Worm (Caenorhabditis elegans): ENCODE results near the gene C50F7.9.

C50F7.9 gene

DNA sequence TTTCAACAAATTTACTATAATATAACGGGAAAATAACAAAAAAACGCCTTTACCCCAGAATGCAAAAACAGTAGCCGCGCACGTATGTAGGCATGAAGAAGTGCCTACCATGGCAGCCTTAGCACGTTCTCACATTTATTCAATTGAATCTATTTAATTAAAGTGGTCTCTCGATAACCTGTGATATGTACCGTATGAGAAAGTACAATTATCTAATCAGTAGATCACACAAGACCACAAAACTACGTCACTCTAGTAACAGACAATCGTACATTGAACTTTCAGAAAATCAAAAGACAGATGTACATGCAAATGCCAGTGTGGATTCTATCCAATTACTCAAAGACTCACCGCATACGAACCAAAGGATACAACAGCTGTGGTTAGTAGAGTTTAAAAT, 19.6 kb downstream of the C50F7.9 start:
- TF ChIP-seq mdt-29 (GFP tag; IDR thresholded peaks at IDR 0.05): no peak
- peak; percentile 6 for TF ChIP-seq hlh-11 (tag; optimal IDR thresholded peaks at IDR 0.05)
- no peak for TF ChIP-seq snpc-1.2 (GFP tag; IDR thresholded peaks at IDR 0.05)
- no peak for TF ChIP-seq lin-13 (GFP tag; optimal IDR thresholded peaks at IDR 0.05)
- TF ChIP-seq nhr-28 (tag; optimal IDR thresholded peaks at IDR 0.05): peak; percentile 3
- TF ChIP-seq ceh-62 (tag; optimal IDR thresholded peaks at IDR 0.05): no peak
- TF ChIP-seq ceh-20 (GFP tag; IDR thresholded peaks at IDR 0.05): no peak
- TF ChIP-seq saeg-2 (GFP tag; IDR thresholded peaks at IDR 0.05): no peak
- TF ChIP-seq ceh-82 (tag; optimal IDR thresholded peaks at IDR 0.05): no peak
- TF ChIP-seq nhr-10 (tag; optimal IDR thresholded peaks at IDR 0.05): no peak
- no peak for TF ChIP-seq ztf-7 (tag; optimal IDR thresholded peaks at IDR 0.05)
- TF ChIP-seq ceh-32 (tag; optimal IDR thresholded peaks at IDR 0.05; ENCODE audit: poor library complexity): no peak
- TF ChIP-seq Y48G9A.11 (GFP tag; IDR thresholded peaks at IDR 0.05): no peak
- no peak for TF ChIP-seq T20F7.1 (GFP tag; optimal IDR thresholded peaks at IDR 0.05)
- TF ChIP-seq F37D6.2 (tag; optimal IDR thresholded peaks at IDR 0.05): no peak
- no peak for TF ChIP-seq R02D3.7 (tag; optimal IDR thresholded peaks at IDR 0.05)
- TF ChIP-seq egl-43 (GFP tag; IDR thresholded peaks at IDR 0.05): no peak
- TF ChIP-seq nhr-77 (tag; optimal IDR thresholded peaks at IDR 0.05): no peak
- no peak for TF ChIP-seq zip-2 (tag; optimal IDR thresholded peaks at IDR 0.05)
- no peak for TF ChIP-seq unc-62 (GFP tag; optimal IDR thresholded peaks at IDR 0.05 in 1 of 2)
- no peak for TF ChIP-seq unc-62 (tag; optimal IDR thresholded peaks at IDR 0.05)
- no peak for TF ChIP-seq cey-2 (tag; optimal IDR thresholded peaks at IDR 0.05; ENCODE audit: borderline replicate concordance, insufficient read depth)
- TF ChIP-seq zip-11 (GFP tag; IDR thresholded peaks at IDR 0.05): no peak
- TF ChIP-seq ztf-11 (tag; optimal IDR thresholded peaks at IDR 0.05): no peak
- TF ChIP-seq tra-1 (GFP tag; IDR thresholded peaks at IDR 0.05): no peak
- TF ChIP-seq nhr-6 (tag; optimal IDR thresholded peaks at IDR 0.05): no peak
- no peak for TF ChIP-seq lin-29 (GFP tag; IDR thresholded peaks at IDR 0.05)
- TF ChIP-seq zfp-2 (tag; optimal IDR thresholded peaks at IDR 0.05): no peak
- no peak for TF ChIP-seq lin-38 (GFP tag; IDR thresholded peaks at IDR 0.05)
- no peak for TF ChIP-seq nhr-111 (GFP tag; optimal IDR thresholded peaks at IDR 0.05)
- TF ChIP-seq ctbp-1 (GFP tag; IDR thresholded peaks at IDR 0.05): no peak
- no peak for TF ChIP-seq jun-1 (tag; optimal IDR thresholded peaks at IDR 0.05)
- TF ChIP-seq sdz-12 (GFP tag; optimal IDR thresholded peaks at IDR 0.05): no peak
- no peak for TF ChIP-seq ZK546.5 (tag; optimal IDR thresholded peaks at IDR 0.05)
- peak; percentile 3 for TF ChIP-seq pqm-1 (tag; optimal IDR thresholded peaks at IDR 0.05)
- TF ChIP-seq aha-1 (tag): peak; percentile 93
- no peak for TF ChIP-seq nhr-25 (tag; optimal IDR thresholded peaks at IDR 0.05; ENCODE audit: borderline replicate concordance, insufficient read depth)
- TF ChIP-seq lir-3 (tag; optimal IDR thresholded peaks at IDR 0.05): no peak
- TF ChIP-seq attf-4 (tag; optimal IDR thresholded peaks at IDR 0.05): no peak
- no peak for TF ChIP-seq F26F4.8 (GFP tag; conservative IDR thresholded peaks at IDR 0.05)
- no peak for TF ChIP-seq lin-1 (GFP tag; IDR thresholded peaks at IDR 0.05)
- TF ChIP-seq dve-1 (tag; optimal IDR thresholded peaks at IDR 0.05; ENCODE audit: insufficient read depth): peak; percentile 39
- no peak for TF ChIP-seq lin-39 (tag; optimal IDR thresholded peaks at IDR 0.05)
- no peak for TF ChIP-seq arid-1 (GFP tag; conservative IDR thresholded peaks at IDR 0.05)
- no peak for TF ChIP-seq F10B5.3 (tag; optimal IDR thresholded peaks at IDR 0.05)
- TF ChIP-seq daf-16 (GFP tag; optimal IDR thresholded peaks at IDR 0.05): no peak
- peak; percentile 13 for TF ChIP-seq daf-16 (tag; optimal IDR thresholded peaks at IDR 0.05)
- TF ChIP-seq daf-12 (tag; optimal IDR thresholded peaks at IDR 0.05): no peak
